Fruit fly (Drosophila melanogaster) whole organism, embryonic: ENCODE results near the gene zye.

Source experiments
- CG10321 ChIP-seq: fragments of 200-800 bp; sonication (Bioruptor generic); IDR thresholded peaks from 2 replicates; pipeline ENCODE4 v1.3.6; 2022; ENCODE audit warnings: missing biosample characterization, missing genetic modification characterization
- CG12744 ChIP-seq: fragments of 200-800 bp; sonication (Bioruptor generic); optimal IDR thresholded peaks from 2 replicates; lab custom pipeline; 2016; ENCODE audit warnings: missing biosample characterization, missing genetic modification characterization
- CG13123 ChIP-seq: fragments of 200-800 bp; sonication (Bioruptor generic); optimal IDR thresholded peaks from 2 replicates; lab custom pipeline; 2016; ENCODE audit warnings: missing biosample characterization, missing genetic modification characterization
- CG1647 ChIP-seq: fragments of 200-800 bp; sonication (Bioruptor generic); optimal IDR thresholded peaks from 3 replicates; lab custom pipeline; 2016; ENCODE audit warnings: missing biosample characterization, missing genetic modification characterization
- CG17612 ChIP-seq: fragments of 200-800 bp; sonication (Bioruptor generic); IDR thresholded peaks from 2 replicates; pipeline ENCODE4 v1.3.6; 2022; ENCODE audit warnings: missing biosample characterization, missing genetic modification characterization
- CG2202 ChIP-seq: fragments of 200-800 bp; sonication (Bioruptor generic); optimal IDR thresholded peaks from 2 replicates; lab custom pipeline; 2018; ENCODE audit warnings: missing biosample characterization, mild to moderate bottlenecking, missing genetic modification characterization
- CG34422 ChIP-seq: fragments of 200-800 bp; sonication (Bioruptor generic); IDR thresholded peaks from 3 replicates; pipeline ENCODE4 v1.3.6; 2022; ENCODE audit warnings: missing biosample characterization, missing genetic modification characterization
- CG5180 ChIP-seq: fragments of 200-800 bp; sonication (Bioruptor generic); optimal IDR thresholded peaks from 3 replicates; lab custom pipeline; 2017; ENCODE audit warnings: missing biosample characterization, missing genetic modification characterization, mild to moderate bottlenecking, moderate library complexity, missing genetic modification reagents
- CG5953 ChIP-seq: fragments of 200-800 bp; sonication (Bioruptor generic); IDR thresholded peaks from 2 replicates; pipeline ENCODE4 v1.3.6; 2022; ENCODE audit warnings: missing biosample characterization, missing genetic modification characterization
- CG6272 ChIP-seq: fragments of 200-800 bp; sonication (Bioruptor generic); IDR thresholded peaks from 2 replicates; pipeline ENCODE4 v1.3.6; 2022; ENCODE audit warnings: missing biosample characterization, missing genetic modification characterization
- CG7928 ChIP-seq: fragments of 200-800 bp; sonication (Bioruptor generic); optimal IDR thresholded peaks from 2 replicates; lab custom pipeline; 2017; ENCODE audit warnings: missing biosample characterization, mild to moderate bottlenecking, missing genetic modification characterization
- CG8765 ChIP-seq: fragments of 200-800 bp; sonication (Bioruptor generic); IDR thresholded peaks from 2 replicates; pipeline ENCODE4 v1.3.6; 2022; ENCODE audit warnings: missing biosample characterization, missing genetic modification characterization
- CG9797 ChIP-seq: fragments of 200-800 bp; sonication (Bioruptor generic); optimal IDR thresholded peaks from 3 replicates; lab custom pipeline; 2018; ENCODE audit warnings: missing biosample characterization, mild to moderate bottlenecking, missing genetic modification characterization
- CTCF ChIP-seq: fragments of 200-800 bp; sonication (Bioruptor generic); optimal IDR thresholded peaks from 2 replicates; lab custom pipeline; 2017; ENCODE audit warnings: missing biosample characterization, mild to moderate bottlenecking, missing genetic modification characterization, moderate library complexity
- Dip3 ChIP-seq: fragments of 200-800 bp; sonication (Bioruptor generic); optimal IDR thresholded peaks from 3 replicates; lab custom pipeline; 2016; ENCODE audit warnings: missing biosample characterization, missing genetic modification characterization
- Drgx ChIP-seq: fragments of 200-800 bp; sonication (Bioruptor generic); IDR thresholded peaks from 2 replicates; pipeline ENCODE4 v1.3.6; 2022; ENCODE audit warnings: missing biosample characterization, missing genetic modification characterization
- ERR ChIP-seq: fragments of 200-800 bp; sonication (Bioruptor generic); optimal IDR thresholded peaks from 2 replicates; lab custom pipeline; 2016; ENCODE audit warnings: missing biosample characterization, missing genetic modification characterization
- HLH54F ChIP-seq: fragments of 200-800 bp; sonication (Bioruptor generic); optimal IDR thresholded peaks from 3 replicates; lab custom pipeline; 2016; ENCODE audit warnings: missing biosample characterization, missing genetic modification characterization
- HmgD ChIP-seq: fragments of 200-800 bp; sonication (Bioruptor generic); optimal IDR thresholded peaks from 3 replicates; lab custom pipeline; 2016; ENCODE audit warnings: missing biosample characterization, missing genetic modification characterization
- NC2α ChIP-seq: fragments of 200-800 bp; sonication (Bioruptor generic); optimal IDR thresholded peaks from 2 replicates; lab custom pipeline; 2016; ENCODE audit warnings: missing biosample characterization, missing genetic modification characterization
- NC2β ChIP-seq: fragments of 200-800 bp; sonication (Bioruptor generic); optimal IDR thresholded peaks from 2 replicates; lab custom pipeline; 2016; ENCODE audit warnings: missing biosample characterization, missing genetic modification characterization
- Optix ChIP-seq: fragments of 200-800 bp; sonication (Bioruptor generic); IDR thresholded peaks from 3 replicates; pipeline ENCODE4 v1.3.6; 2022; ENCODE audit warnings: missing biosample characterization, missing genetic modification characterization
- Six4 ChIP-seq: fragments of 200-800 bp; sonication (Bioruptor generic); optimal IDR thresholded peaks from 2 replicates; lab custom pipeline; 2016; ENCODE audit warnings: missing biosample characterization, missing genetic modification characterization
- Spps ChIP-seq: fragments of 200-800 bp; sonication (Bioruptor generic); optimal IDR thresholded peaks from 2 replicates; lab custom pipeline; 2018; ENCODE audit warnings: missing biosample characterization, mild to moderate bottlenecking, missing genetic modification characterization
- Usf ChIP-seq: fragments of 200-800 bp; sonication (Bioruptor generic); optimal IDR thresholded peaks from 2 replicates; lab custom pipeline; 2017; ENCODE audit warnings: missing genotype, missing biosample characterization, missing genetic modification characterization
- bowl ChIP-seq: fragments of 200-800 bp; sonication (Bioruptor generic); IDR thresholded peaks from 2 replicates; pipeline ENCODE4 v1.3.6; 2022; ENCODE audit warnings: missing biosample characterization, missing genetic modification characterization
- chinmo ChIP-seq: fragments of 200-800 bp; sonication (Bioruptor generic); IDR thresholded peaks from 4 replicates; pipeline ENCODE4 v1.3.6; 2022; ENCODE audit warnings: missing biosample characterization, missing genetic modification characterization; ENCODE audit not compliant: partially characterized antibody
- corto ChIP-seq: fragments of 200-800 bp; sonication (Bioruptor generic); optimal IDR thresholded peaks from 2 replicates; lab custom pipeline; 2016; ENCODE audit warnings: missing biosample characterization, mild to moderate bottlenecking, missing genetic modification characterization, moderate library complexity
- crp ChIP-seq, 2 experiments: fragments of 200-800 bp; sonication (Bioruptor generic); optimal IDR thresholded peaks; 2 replicates in 1 of 2; 3 replicates in 1 of 2; lab custom pipeline; 2017; ENCODE audit warnings: missing biosample characterization in 2 of 2, missing genetic modification characterization in 2 of 2, mild to moderate bottlenecking in 1 of 2, moderate library complexity in 1 of 2
- da ChIP-seq: fragments of 200-800 bp; sonication (Bioruptor generic); optimal IDR thresholded peaks from 2 replicates; lab custom pipeline; 2016; ENCODE audit warnings: missing biosample characterization, missing genetic modification characterization
- danr ChIP-seq: fragments of 200-800 bp; sonication (Bioruptor generic); IDR thresholded peaks from 2 replicates; pipeline ENCODE4 v1.3.6; 2022; ENCODE audit warnings: missing biosample characterization, missing genetic modification characterization
- dati ChIP-seq: fragments of 200-800 bp; sonication (Bioruptor generic); IDR thresholded peaks from 2 replicates; pipeline ENCODE4 v1.3.6; 2022; ENCODE audit warnings: missing biosample characterization, missing genetic modification characterization
- emc ChIP-seq: fragments of 200-800 bp; sonication (Bioruptor generic); optimal IDR thresholded peaks from 2 replicates; lab custom pipeline; 2016; ENCODE audit warnings: missing biosample characterization, missing genetic modification characterization
- grau ChIP-seq: fragments of 200-800 bp; optimal IDR thresholded peaks from 3 replicates; lab custom pipeline; 2019; ENCODE audit warnings: missing biosample characterization, mild to moderate bottlenecking, missing genetic modification characterization, moderate library complexity
- grn ChIP-seq: fragments of 200-800 bp; sonication (Bioruptor generic); optimal IDR thresholded peaks from 3 replicates; lab custom pipeline; 2017; ENCODE audit warnings: missing biosample characterization, missing genetic modification characterization
- h ChIP-seq: fragments of >200 bp; optimal IDR thresholded peaks from 2 replicates; lab custom pipeline; 2017
- hbn ChIP-seq: fragments of 200-800 bp; sonication (Bioruptor generic); IDR thresholded peaks from 2 replicates; pipeline ENCODE4 v1.3.6; 2022; ENCODE audit warnings: missing biosample characterization, missing genetic modification characterization; ENCODE audit not compliant: partially characterized antibody
- lbe ChIP-seq: fragments of 200-800 bp; sonication (Bioruptor generic); optimal IDR thresholded peaks from 2 replicates; lab custom pipeline; 2016; ENCODE audit warnings: missing biosample characterization, mild to moderate bottlenecking, missing genetic modification characterization
- maf-S ChIP-seq: fragments of 200-800 bp; sonication (Bioruptor generic); optimal IDR thresholded peaks from 2 replicates; lab custom pipeline; 2016; ENCODE audit warnings: missing biosample characterization, missing genetic modification characterization
- nerfin-2 ChIP-seq: fragments of 200-800 bp; sonication (Bioruptor generic); IDR thresholded peaks from 2 replicates; pipeline ENCODE4 v1.3.6; 2022; ENCODE audit warnings: missing biosample characterization, missing genetic modification characterization; ENCODE audit not compliant: partially characterized antibody
- oc ChIP-seq: fragments of 200-800 bp; sonication (Bioruptor generic); optimal IDR thresholded peaks from 2 replicates; lab custom pipeline; 2018; ENCODE audit warnings: missing biosample characterization, mild to moderate bottlenecking, missing genetic modification characterization, moderate library complexity
- onecut ChIP-seq: fragments of 200-800 bp; sonication (Bioruptor generic); IDR thresholded peaks from 2 replicates; pipeline ENCODE4 v1.3.6; 2022; ENCODE audit warnings: missing biosample characterization, missing genetic modification characterization
- otp ChIP-seq: fragments of 200-800 bp; sonication (Bioruptor generic); IDR thresholded peaks from 3 replicates; pipeline ENCODE4, ENCODE4 v1.3.6; 2022; ENCODE audit warnings: missing biosample characterization, missing genetic modification characterization
- p53 ChIP-seq: fragments of 200-800 bp; sonication (Bioruptor generic); optimal IDR thresholded peaks from 2 replicates; lab custom pipeline; 2016; ENCODE audit warnings: missing biosample characterization, missing genetic modification characterization
- pfk ChIP-seq: fragments of 200-800 bp; sonication (Bioruptor generic); optimal IDR thresholded peaks from 2 replicates; lab custom pipeline; 2018; ENCODE audit warnings: missing biosample characterization, mild to moderate bottlenecking, missing genetic modification characterization, moderate library complexity
- sug ChIP-seq: fragments of 200-800 bp; optimal IDR thresholded peaks from 2 replicates; lab custom pipeline; 2019; ENCODE audit warnings: missing biosample characterization, mild to moderate bottlenecking, missing genetic modification characterization, moderate library complexity
- tll ChIP-seq, 2 experiments: fragments of 200-800 bp in 1 of 2; fragments of >200 bp in 1 of 2; sonication (Bioruptor generic) in 1 of 2; optimal IDR thresholded peaks; 2 replicates each; lab custom pipeline; 2017 to 2019; ENCODE audit warnings: missing biosample characterization in 2 of 2, missing genetic modification characterization in 2 of 2, mild to moderate bottlenecking in 1 of 2, moderate library complexity in 1 of 2
- tna ChIP-seq: fragments of 200-800 bp; sonication (Bioruptor generic); IDR thresholded peaks from 2 replicates; pipeline ENCODE4 v1.3.6; 2022; ENCODE audit warnings: missing biosample characterization, missing genetic modification characterization; ENCODE audit not compliant: partially characterized antibody
- toy ChIP-seq: fragments of 200-800 bp; sonication (Bioruptor generic); IDR thresholded peaks from 2 replicates; pipeline ENCODE4 v1.3.6; 2022; ENCODE audit warnings: missing biosample characterization, missing genetic modification characterization
- vvl ChIP-seq: fragments of 200-800 bp; sonication (Bioruptor generic); IDR thresholded peaks from 2 replicates; pipeline ENCODE4 v1.3.6; 2022; ENCODE audit warnings: missing biosample characterization, missing genetic modification characterization

The zye gene

dm6 chr3L:20444815-20445519, 31.6 kb downstream of the zye start (continued):
- TF ChIP-seq hbn (GFP tag; lab: Robert Waterston, UW) = no peak
- TF ChIP-seq CG5180 = peak; percentile 72
- peak; percentile 66 for TF ChIP-seq Spps (tag; lab: Kevin White, UChicago)
- TF ChIP-seq nerfin-2 = no peak
- peak; percentile 9 for TF ChIP-seq maf-S (GFP tag; lab: Kevin White, UChicago)
- peak; percentile 84 for TF ChIP-seq otp (GFP tag; lab: Robert Waterston, UW)
- TF ChIP-seq CG2202 (tag; lab: Kevin White, UChicago) = peak; percentile 49
- no peak for TF ChIP-seq pfk (GFP tag; lab: Kevin White, UChicago)
- TF ChIP-seq Six4 (GFP tag; lab: Kevin White, UChicago) = peak; percentile 80
- peak; percentile 7 for TF ChIP-seq CG12744 (GFP tag; lab: Kevin White, UChicago)
- TF ChIP-seq CG34422 (GFP tag; lab: Robert Waterston, UW) = peak; percentile 94
- peak; percentile 86 for TF ChIP-seq toy (GFP tag; lab: Robert Waterston, UW)
- peak; percentile 54 for TF ChIP-seq Usf (GFP tag; lab: Kevin White, UChicago)
- no peak for TF ChIP-seq tll (GFP tag; optimal IDR thresholded peaks at IDR 0.05; lab: Kevin White, UChicago)
- TF ChIP-seq chinmo = no peak
- TF ChIP-seq corto (GFP tag; lab: Kevin White, UChicago) = peak; percentile 74
- TF ChIP-seq Dip3 (GFP tag; lab: Kevin White, UChicago) = peak; percentile 9
- peak; percentile 74 for TF ChIP-seq CG17612 (GFP tag; lab: Robert Waterston, UW)
- TF ChIP-seq sug = peak; percentile 53
- TF ChIP-seq da (GFP tag; lab: Kevin White, UChicago) = no peak
- TF ChIP-seq oc (tag; lab: Kevin White, UChicago) = peak; percentile 81
- peak; percentile 23 for TF ChIP-seq grn (GFP tag; lab: Kevin White, UChicago)
- TF ChIP-seq grau (tag; lab: Kevin White, UChicago) = peak; percentile 83
- peak; percentile 26 for TF ChIP-seq NC2β (GFP tag; lab: Kevin White, UChicago)
- TF ChIP-seq Drgx (GFP tag; lab: Robert Waterston, UW) = peak; percentile 90
- no peak for TF ChIP-seq p53 (GFP tag; lab: Kevin White, UChicago)
- peak; percentile 32 for TF ChIP-seq HLH54F (GFP tag; lab: Kevin White, UChicago)
- TF ChIP-seq CTCF (GFP tag; lab: Kevin White, UChicago) = peak; percentile 28
- TF ChIP-seq CG5953 (GFP tag; lab: Robert Waterston, UW) = peak; percentile 85
- peak; percentile 88 for TF ChIP-seq Optix (GFP tag; lab: Robert Waterston, UW)
- TF ChIP-seq CG10321 = peak; percentile 24; the same call in 1 of the 2 replicates
- peak; percentile 77; the same call in 1 of the 2 replicates for TF ChIP-seq CG8765 (GFP tag; lab: Robert Waterston, UW)
- no peak for TF ChIP-seq ERR (GFP tag; lab: Kevin White, UChicago)
- no peak for TF ChIP-seq h (lab: Kevin White, UChicago)
- no peak for TF ChIP-seq CG1647
- peak; percentile 84 for TF ChIP-seq bowl
- peak; percentile 96 for TF ChIP-seq vvl
- peak; percentile 79 for TF ChIP-seq CG6272 (GFP tag; lab: Robert Waterston, UW)
- peak; percentile 74; the same call in 1 of the 2 replicates for TF ChIP-seq dati (GFP tag; lab: Robert Waterston, UW)
- peak; percentile 57 for TF ChIP-seq CG13123 (GFP tag; lab: Kevin White, UChicago)
- TF ChIP-seq danr (GFP tag; lab: Robert Waterston, UW) = peak; percentile 66; the same call in 1 of the 2 replicates
- peak; percentile 75 for TF ChIP-seq onecut
- no peak for TF ChIP-seq NC2α (GFP tag; lab: Kevin White, UChicago)
- TF ChIP-seq CG9797 = no peak
- peak in 1 of 2 experiments; percentile 27 for TF ChIP-seq crp (GFP tag; optimal IDR thresholded peaks at IDR 0.05; lab: Kevin White, UChicago)
- TF ChIP-seq emc (GFP tag; lab: Kevin White, UChicago) = no peak
- peak; percentile 52 for TF ChIP-seq CG7928 (GFP tag; lab: Kevin White, UChicago)
- TF ChIP-seq lbe (GFP tag; lab: Kevin White, UChicago) = peak; percentile 91
- no peak for TF ChIP-seq HmgD (GFP tag; lab: Kevin White, UChicago)
- 0 out of 2 replicates have a peak, but pooled peaks have one; percentile 27 for TF ChIP-seq tna (GFP tag; lab: Robert Waterston, UW)
